Fruit fly (Drosophila melanogaster): Measurements from ENCODE around the gene CG42818.
A peak's percentile ranks its signal among the peaks of the same experiment; 100 is the strongest.

CG42818 gene

DNA sequence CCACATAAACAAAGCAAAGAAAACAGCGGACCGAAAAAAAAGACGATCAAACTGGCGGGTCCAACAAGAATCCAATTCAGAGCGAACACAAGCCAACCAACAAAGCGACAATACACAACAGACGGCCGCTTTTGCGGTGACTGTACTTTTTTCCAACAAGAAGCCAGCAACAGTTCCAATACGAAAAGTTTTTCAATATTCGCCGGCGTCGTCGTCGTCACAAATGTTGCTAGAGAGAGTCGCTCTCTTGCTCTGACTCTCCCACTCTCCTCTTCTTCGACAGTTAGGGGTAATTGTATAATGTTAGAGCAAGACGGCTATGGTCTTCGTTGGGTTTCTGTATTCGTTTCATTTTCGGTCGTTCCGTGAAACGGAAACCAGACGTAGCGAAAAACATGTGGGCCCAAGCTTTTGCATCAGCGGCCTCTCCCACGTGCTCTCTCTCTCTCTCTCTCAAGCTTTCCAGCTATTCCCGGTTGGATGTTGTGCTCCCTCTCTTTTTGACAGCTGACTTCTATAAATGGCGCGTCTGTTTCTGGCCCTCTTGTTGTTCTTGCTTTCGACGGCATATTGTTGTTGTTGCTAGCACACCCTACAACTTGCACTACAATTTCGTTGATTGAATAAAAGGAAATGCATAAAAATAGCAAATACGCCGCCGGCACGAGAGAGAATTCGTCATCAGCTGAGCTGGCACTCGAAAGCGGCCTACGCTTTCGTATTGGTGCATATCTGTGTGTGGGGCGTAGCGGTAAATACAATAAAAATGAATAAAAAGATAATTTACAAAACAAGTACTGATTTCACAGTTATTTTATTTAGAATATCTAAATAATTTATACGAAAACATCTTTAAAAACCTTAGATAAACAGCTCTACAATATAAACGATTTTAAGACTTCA is 27.7 kb downstream of the CG42818 start (continued):
- TF ChIP-seq CG11723 (GFP tag; optimal IDR thresholded peaks at IDR 0.05) (peak; percentile 77), gfzf (GFP tag; optimal IDR thresholded peaks at IDR 0.05) (no peak), CG12236 (GFP tag; optimal IDR thresholded peaks at IDR 0.05) (no peak), fd96Cb (tag; optimal IDR thresholded peaks at IDR 0.05) (no peak), Ets65A (GFP tag) (no peak), Oaz (GFP tag; IDR thresholded peaks at IDR 0.05) (no peak), wek (GFP tag; optimal IDR thresholded peaks at IDR 0.05) (peak; percentile 92), CG13123 (GFP tag; optimal IDR thresholded peaks at IDR 0.05) (no peak), gsb (GFP tag; IDR thresholded peaks at IDR 0.05) (no peak), CG1832 (GFP tag; optimal IDR thresholded peaks at IDR 0.05) (peak; percentile 79), sd (tag; optimal IDR thresholded peaks at IDR 0.05) (peak; percentile 59), Med (GFP tag) (peak; percentile 96), CG16815 (GFP tag; optimal IDR thresholded peaks at IDR 0.05) (no peak), Rfx (GFP tag; IDR thresholded peaks at IDR 0.05) (no peak), ken (GFP tag; IDR thresholded peaks at IDR 0.05) (no peak), CG12391 (tag; optimal IDR thresholded peaks at IDR 0.05) (peak; percentile 73), hth (optimal IDR thresholded peaks at IDR 0.05) (no peak), sc (optimal IDR thresholded peaks at IDR 0.05) (no peak), sc (GFP tag; optimal IDR thresholded peaks at IDR 0.05) (peak; percentile 42), shn (GFP tag; optimal IDR thresholded peaks at IDR 0.05) (no peak), repo (GFP tag; optimal IDR thresholded peaks at IDR 0.05) (peak; percentile 21), Trl (optimal IDR thresholded peaks at IDR 0.05) (peak; percentile 94 to 100), Trl (GFP tag; optimal IDR thresholded peaks at IDR 0.05) (peak; percentile 82), D (optimal IDR thresholded peaks at IDR 0.05) (peak; percentile 87), D (GFP tag; optimal IDR thresholded peaks at IDR 0.05) (peak; percentile 54), Taf1 (GFP tag; IDR thresholded peaks at IDR 0.05) (no peak), lab (GFP tag; optimal IDR thresholded peaks at IDR 0.05) (peak; percentile 96), CG4328 (GFP tag; optimal IDR thresholded peaks at IDR 0.05) (peak; percentile 93), dm (GFP tag; optimal IDR thresholded peaks at IDR 0.05) (peak; percentile 99), corto (GFP tag; optimal IDR thresholded peaks at IDR 0.05) (peak; percentile 49), slbo (GFP tag; IDR thresholded peaks at IDR 0.05) (no peak), Stat92E (GFP tag; optimal IDR thresholded peaks at IDR 0.05) (no peak), Vsx1 (GFP tag; optimal IDR thresholded peaks at IDR 0.05) (peak; percentile 85), CG12769 (tag; optimal IDR thresholded peaks at IDR 0.05) (peak; percentile 98), ems (GFP tag; optimal IDR thresholded peaks at IDR 0.05) (no peak), HLHmδ (GFP tag; optimal IDR thresholded peaks at IDR 0.05) (peak; percentile 92), nom (GFP tag; optimal IDR thresholded peaks at IDR 0.05) (peak; percentile 88), chn (GFP tag; optimal IDR thresholded peaks at IDR 0.05) (peak; percentile 28), CG30020 (tag; optimal IDR thresholded peaks at IDR 0.05) (peak; percentile 35), stwl (tag; optimal IDR thresholded peaks at IDR 0.05) (no peak), CG3995 (GFP tag; optimal IDR thresholded peaks at IDR 0.05) (no peak), CG11695 (GFP tag; IDR thresholded peaks at IDR 0.05) (no peak), CG14965 (GFP tag; optimal IDR thresholded peaks at IDR 0.05; ENCODE audit: borderline replicate concordance) (peak; percentile 17), Opbp (GFP tag; IDR thresholded peaks at IDR 0.05; ENCODE audit: partially characterized antibody) (no peak), otp (GFP tag; IDR thresholded peaks at IDR 0.05) (no peak), CG1602 (GFP tag; optimal IDR thresholded peaks at IDR 0.05) (no peak), sob (GFP tag; IDR thresholded peaks at IDR 0.05) (no peak), CrebB (tag; optimal IDR thresholded peaks at IDR 0.05) (peak; percentile 94), CG6813 (GFP tag; optimal IDR thresholded peaks at IDR 0.05) (peak; percentile 96), luna (GFP tag; optimal IDR thresholded peaks at IDR 0.05) (no peak)
